Fruit fly (Drosophila melanogaster) whole organism, embryonic: Measurements from ENCODE around the gene CG8891.

ENCODE experiments used
- CG8924 ChIP-seq: fragments of 200-800 bp; optimal IDR thresholded peaks from 3 replicates; lab custom pipeline; 2019; ENCODE audit warnings: missing biosample characterization, mild to moderate bottlenecking, missing genetic modification characterization, moderate library complexity
- H15 ChIP-seq: fragments of 200-800 bp; sonication (Bioruptor generic); IDR thresholded peaks from 3 replicates; pipeline ENCODE4 v1.3.6; 2022; ENCODE audit warnings: missing biosample characterization, missing genetic modification characterization
- vfl ChIP-seq: fragments of 200-800 bp; sonication (Bioruptor generic); optimal IDR thresholded peaks from 2 replicates; lab custom pipeline; 2016; ENCODE audit warnings: missing biosample characterization, missing genetic modification characterization
- wdn ChIP-seq: fragments of 200-800 bp; sonication (Bioruptor generic); IDR thresholded peaks from 2 replicates; pipeline ENCODE4 v1.3.6; 2022; ENCODE audit warnings: missing biosample characterization, missing genetic modification characterization

DNA sequence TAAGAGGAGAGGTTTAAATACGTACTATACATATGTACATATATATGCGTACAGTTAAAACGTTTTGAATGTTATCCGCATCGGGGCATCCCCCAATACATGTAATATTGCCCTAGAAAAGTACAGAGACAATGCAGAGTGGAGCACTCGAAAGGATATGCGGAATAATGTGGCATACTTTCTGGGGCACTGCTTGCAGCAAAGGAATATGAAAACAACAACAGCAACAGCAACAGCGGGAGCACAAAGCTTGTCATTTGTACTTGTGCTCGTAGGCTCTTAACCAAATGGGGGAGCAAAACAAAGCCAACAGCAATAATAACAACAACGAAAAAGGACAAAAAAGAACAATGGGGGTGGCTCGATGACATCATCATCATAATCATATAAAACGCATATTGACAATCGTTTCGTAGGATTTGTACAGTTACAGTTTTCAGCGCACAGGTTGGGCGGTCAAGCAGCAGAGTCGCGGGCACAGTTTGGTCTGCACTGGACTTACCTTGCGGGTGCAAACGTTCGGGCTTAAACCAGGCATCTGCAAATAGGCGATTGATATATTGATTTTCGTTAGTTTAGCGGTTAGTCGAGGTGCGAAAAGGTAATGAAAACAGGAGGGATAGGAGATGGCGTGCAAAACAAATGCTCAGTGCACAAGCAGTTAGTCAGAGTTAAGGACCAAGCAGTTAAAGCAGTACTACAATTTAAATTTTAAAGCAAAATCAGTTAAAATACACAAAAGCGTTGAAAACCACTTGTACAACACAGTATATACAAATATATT is 24.7 kb upstream of the CG8891 start:
- no peak for TF ChIP-seq CG8924 (tag; lab: Kevin White, UChicago)
- TF ChIP-seq vfl (GFP tag; lab: Kevin White, UChicago) = no peak
- no peak for TF ChIP-seq wdn
- TF ChIP-seq H15 (GFP tag; lab: Robert Waterston, UW) = no peak
